Worm (Caenorhabditis elegans) whole organism, L2 larva: Measurements from ENCODE around the gene Y113G7B.15.

Experiments
- ceh-82 ChIP-seq: fragments of 150-350 bp; optimal IDR thresholded peaks from 2 replicates; lab custom pipeline; 2014; ENCODE audit warnings: missing biosample characterization, missing genetic modification characterization
- lin-13 ChIP-seq: fragments of 150-350 bp; optimal IDR thresholded peaks from 2 replicates; lab custom pipeline; 2014; ENCODE audit warnings: missing biosample characterization, missing genetic modification reagents, missing genetic modification characterization
- lin-39 ChIP-seq: fragments of 150-350 bp; optimal IDR thresholded peaks from 2 replicates; lab custom pipeline; 2014; ENCODE audit warnings: missing biosample characterization, missing genetic modification reagents, missing genetic modification characterization
- nhr-237 ChIP-seq: fragments of 150-350 bp; optimal IDR thresholded peaks from 2 replicates; lab custom pipeline; 2014; ENCODE audit warnings: missing biosample characterization, missing genetic modification characterization
- nhr-77 ChIP-seq: fragments of 150-350 bp; optimal IDR thresholded peaks from 2 replicates; lab custom pipeline; 2014; ENCODE audit warnings: missing biosample characterization, missing genetic modification characterization
- ztf-11 ChIP-seq: sonication (generic microtip); optimal IDR thresholded peaks from 2 replicates; lab custom pipeline; 2017; ENCODE audit warnings: missing biosample characterization, missing genetic modification characterization
- ztf-4 ChIP-seq: fragments of 150-350 bp; optimal IDR thresholded peaks from 2 replicates; lab custom pipeline; 2014; ENCODE audit warnings: missing biosample characterization, missing genetic modification characterization

ce11 chrV:20195451-20196036 is 38.1 kb downstream of the Y113G7B.15 start, which contains the start of the genes srh-217 and Y113G7B.28:
- TF ChIP-seq ceh-82 (tag; lab: Kevin White, UChicago) (no peak), nhr-237 (tag; lab: Kevin White, UChicago) (no peak), lin-13 (GFP tag; lab: Kevin White, UChicago) (no peak), lin-39 (tag; lab: Kevin White, UChicago) (no peak), ztf-11 (tag; lab: Kevin White, UChicago) (no peak), ztf-4 (tag; lab: Kevin White, UChicago) (no peak), nhr-77 (tag; lab: Kevin White, UChicago) (no peak)
